Fruit fly (Drosophila melanogaster) S2 (cell line): ENCODE measurements around the gene lectin-28C.

Experiments used
- CG8478 ChIP-seq: fragments of >200 bp; optimal IDR thresholded peaks from 2 replicates; lab custom pipeline; 2018
- CTCF ChIP-seq, 2 experiments: fragments of >200 bp; optimal IDR thresholded peaks; 2 replicates each; lab custom pipeline; 2018

DNA sequence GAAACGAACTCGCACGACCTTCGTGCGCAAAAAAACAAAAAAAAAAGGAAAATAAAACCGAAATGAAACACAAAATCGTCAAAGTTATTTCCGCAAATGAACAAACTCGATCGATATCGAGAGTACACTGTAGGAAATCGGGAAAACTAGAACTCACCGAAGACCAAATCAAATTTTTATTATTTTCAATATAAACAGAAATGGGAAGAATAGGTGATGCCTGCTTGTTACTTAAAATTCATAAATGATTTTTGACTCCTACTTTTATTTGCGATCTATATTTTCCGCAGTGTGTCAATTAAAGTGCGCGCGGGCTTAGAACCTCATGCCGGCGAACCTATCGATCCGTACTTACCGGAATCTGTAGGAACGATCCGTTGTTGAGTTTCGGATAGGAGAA lies 18.8 kb downstream of the lectin-28C start:
- no peak for TF ChIP-seq CTCF (optimal IDR thresholded peaks at IDR 0.05; lab: Kevin White, UChicago)
- no peak for TF ChIP-seq CG8478 (lab: Kevin White, UChicago)
